Fruit fly (Drosophila melanogaster) S2 (cell line): ENCODE measurements around the gene MED25.

ENCODE experiments used
- CG8478 ChIP-seq: fragments of >200 bp; optimal IDR thresholded peaks from 2 replicates; lab custom pipeline; 2018
- CTCF ChIP-seq, 2 experiments: fragments of >200 bp; optimal IDR thresholded peaks; 2 replicates each; lab custom pipeline; 2018

- no peak for TF ChIP-seq CTCF (optimal IDR thresholded peaks at IDR 0.05; lab: Kevin White, UChicago)
- no peak for TF ChIP-seq CG8478 (lab: Kevin White, UChicago)
These were observed 7.2 kb upstream of the MED25 start for dm6 chr3R:20001595-20001997.
